Worm (Caenorhabditis elegans): ENCODE measurements around the gene M28.10.

DNA sequence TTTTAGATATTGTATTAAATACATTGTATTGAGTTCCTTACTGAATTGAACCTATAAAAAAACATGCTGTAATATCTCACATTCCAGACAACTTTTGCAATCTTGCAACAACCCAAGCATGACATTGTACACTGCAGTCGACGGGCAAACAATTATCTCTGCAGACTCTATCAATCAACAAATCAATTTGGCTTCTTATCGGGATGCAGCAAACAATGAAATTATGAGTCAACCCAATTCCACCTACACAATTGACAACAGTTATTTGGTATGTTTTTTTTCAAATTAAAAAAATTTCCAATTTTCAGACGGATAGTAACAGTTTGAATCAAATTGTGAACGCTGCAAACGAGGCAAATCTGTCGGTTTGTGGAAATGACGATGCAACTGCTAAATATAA, 16.4 kb upstream of the M28.10 start:
- no peak for TF ChIP-seq lin-29 (GFP tag; IDR thresholded peaks at IDR 0.05)
- no peak for TF ChIP-seq nhr-102 (tag; optimal IDR thresholded peaks at IDR 0.05)
- TF ChIP-seq jun-1 (tag; optimal IDR thresholded peaks at IDR 0.05): no peak
- TF ChIP-seq lsy-2 (tag; optimal IDR thresholded peaks at IDR 0.05): no peak
- no peak for TF ChIP-seq nhr-76 (tag; optimal IDR thresholded peaks at IDR 0.05)
- no peak for TF ChIP-seq F26F4.8 (GFP tag; conservative IDR thresholded peaks at IDR 0.05)
- TF ChIP-seq ZK546.5 (tag; optimal IDR thresholded peaks at IDR 0.05): no peak
- TF ChIP-seq nhr-77 (tag; optimal IDR thresholded peaks at IDR 0.05): no peak
- TF ChIP-seq nhr-28 (tag; optimal IDR thresholded peaks at IDR 0.05): no peak
- no peak for TF ChIP-seq D1046.2 (GFP tag; IDR thresholded peaks at IDR 0.05)
- TF ChIP-seq lin-1 (GFP tag; IDR thresholded peaks at IDR 0.05): no peak
- TF ChIP-seq zfp-3 (GFP tag; conservative IDR thresholded peaks at IDR 0.05): no peak
- TF ChIP-seq nhr-11 (tag; optimal IDR thresholded peaks at IDR 0.05): no peak
